Fruit fly (Drosophila melanogaster) whole organism, wandering third instar larva: ENCODE measurements around the gene PolA1.

Experiments
- Abd-B ChIP-seq: fragments of >200 bp; optimal IDR thresholded peaks from 2 replicates; lab custom pipeline; 2017; ENCODE audit warnings: missing biosample characterization, missing genetic modification characterization
- CG32264 ChIP-seq: fragments of 200-800 bp; sonication (Bioruptor generic); optimal IDR thresholded peaks from 2 replicates; lab custom pipeline; 2016; ENCODE audit warnings: missing biosample characterization, missing genetic modification characterization
- CG9705 ChIP-seq: fragments of 200-800 bp; sonication (Bioruptor generic); optimal IDR thresholded peaks from 2 replicates; lab custom pipeline; 2018; ENCODE audit warnings: missing biosample characterization, mild to moderate bottlenecking, missing genetic modification characterization
- CrebA ChIP-seq: fragments of 200-800 bp; sonication (Bioruptor generic); optimal IDR thresholded peaks from 2 replicates; lab custom pipeline; 2016; ENCODE audit warnings: missing biosample characterization, mild to moderate bottlenecking, missing genetic modification characterization, borderline replicate concordance
- Dfd ChIP-seq: fragments of >200 bp; optimal IDR thresholded peaks from 2 replicates; lab custom pipeline; 2017; ENCODE audit warnings: missing biosample characterization, missing genetic modification characterization
- Dif ChIP-seq: fragments of 200-275, 200-300 bp; sonication (Bioruptor generic); optimal IDR thresholded peaks from 2 replicates; lab custom pipeline; 2018; ENCODE audit warnings: missing biosample characterization, missing genetic modification characterization; ENCODE audit not compliant: partially characterized antibody
- GATAd ChIP-seq: sonication (Bioruptor generic); optimal IDR thresholded peaks from 2 replicates; lab custom pipeline; 2016; ENCODE audit warnings: missing biosample characterization, missing genetic modification characterization
- HLH106 ChIP-seq: fragments of 200-800 bp; optimal IDR thresholded peaks from 3 replicates; lab custom pipeline; 2019; ENCODE audit warnings: missing biosample characterization, mild to moderate bottlenecking, missing genetic modification characterization, moderate library complexity
- Hnf4 ChIP-seq: fragments of 200-800 bp; sonication (Bioruptor generic); optimal IDR thresholded peaks from 2 replicates; lab custom pipeline; 2016; ENCODE audit warnings: missing biosample characterization, mild to moderate bottlenecking, missing genetic modification characterization
- Hr78 ChIP-seq: fragments of >200 bp; optimal IDR thresholded peaks from 2 replicates; lab custom pipeline; 2017; ENCODE audit warnings: missing biosample characterization, missing genetic modification characterization
- Hr83 ChIP-seq: fragments of 200-300 bp; sonication (Bioruptor generic); optimal IDR thresholded peaks from 2 replicates; lab custom pipeline; 2016; ENCODE audit warnings: missing biosample characterization, mild to moderate bottlenecking, missing genetic modification characterization, moderate library complexity; ENCODE audit not compliant: poor library complexity, severe bottlenecking
- Jra ChIP-seq: sonication (Bioruptor generic); optimal IDR thresholded peaks from 2 replicates; lab custom pipeline; 2016; ENCODE audit warnings: missing biosample characterization, missing genetic modification characterization
- Mio ChIP-seq: sonication (Bioruptor generic); optimal IDR thresholded peaks from 2 replicates; lab custom pipeline; 2016; ENCODE audit warnings: missing biosample characterization, missing genetic modification characterization
- Myc ChIP-seq: fragments of >200 bp; optimal IDR thresholded peaks from 2 replicates; lab custom pipeline; 2017
- N ChIP-seq: fragments of >200 bp; optimal IDR thresholded peaks from 2 replicates; lab custom pipeline; 2018; ENCODE audit warnings: missing biosample characterization, missing external identifiers, missing genetic modification characterization
- OdsH ChIP-seq: fragments of 200-800 bp; sonication (Bioruptor generic); optimal IDR thresholded peaks from 2 replicates; lab custom pipeline; 2016; ENCODE audit warnings: missing biosample characterization, mild to moderate bottlenecking, missing genetic modification characterization
- Rel ChIP-seq, 2 experiments: fragments of 200-800 bp; sonication (Bioruptor generic) in 1 of 2; optimal IDR thresholded peaks; 2 replicates in 1 of 2; 3 replicates in 1 of 2; lab custom pipeline; 2016 to 2019; ENCODE audit warnings: mild to moderate bottlenecking in 2 of 2, missing biosample characterization in 2 of 2, missing genetic modification characterization in 2 of 2, moderate library complexity in 1 of 2
- Sp1 ChIP-seq: fragments of 200-800 bp; sonication (Bioruptor generic); optimal IDR thresholded peaks from 3 replicates; lab custom pipeline; 2019; ENCODE audit warnings: missing biosample characterization, mild to moderate bottlenecking, missing genetic modification characterization, moderate library complexity
- Vsx2 ChIP-seq: fragments of 200-300, 225-300 bp; sonication (Bioruptor generic); optimal IDR thresholded peaks from 2 replicates; lab custom pipeline; 2018; ENCODE audit warnings: missing biosample characterization, missing genetic modification characterization; ENCODE audit not compliant: partially characterized antibody
- br ChIP-seq: fragments of 200-800 bp; sonication (Bioruptor generic); optimal IDR thresholded peaks from 2 replicates; lab custom pipeline; 2016; ENCODE audit warnings: missing biosample characterization, missing genetic modification characterization
- brk ChIP-seq: fragments of 200-800 bp; sonication (Bioruptor generic); optimal IDR thresholded peaks from 2 replicates; lab custom pipeline; 2016; ENCODE audit warnings: missing biosample characterization, mild to moderate bottlenecking, missing genetic modification characterization
- dl ChIP-seq, 2 experiments: fragments of 175-275, 200-275 bp in 1 of 2; fragments of 200-275 bp in 1 of 2; sonication (Bioruptor generic); optimal IDR thresholded peaks; lab custom pipeline; 2018; ENCODE audit warnings: mild to moderate bottlenecking in 2 of 2, missing biosample characterization in 2 of 2, missing genetic modification characterization in 2 of 2, moderate library complexity in 2 of 2; ENCODE audit not compliant: partially characterized antibody in 2 of 2, insufficient read depth in 1 of 2
- dmrt93B ChIP-seq: fragments of 200-800 bp; sonication (Bioruptor generic); optimal IDR thresholded peaks from 2 replicates; lab custom pipeline; 2018; ENCODE audit warnings: missing biosample characterization, mild to moderate bottlenecking, missing genetic modification characterization
- dsf ChIP-seq: sonication (Bioruptor generic); optimal IDR thresholded peaks from 2 replicates; lab custom pipeline; 2016; ENCODE audit warnings: missing biosample characterization, missing genetic modification characterization, borderline replicate concordance
- ey ChIP-seq: fragments of 200-800 bp; sonication (Bioruptor generic); optimal IDR thresholded peaks from 2 replicates; lab custom pipeline; 2016; ENCODE audit warnings: missing biosample characterization, missing genetic modification characterization
- foxo ChIP-seq, 2 experiments: fragments of 200-800 bp; sonication (Bioruptor generic); optimal IDR thresholded peaks; 2 replicates in 1 of 2; 3 replicates in 1 of 2; lab custom pipeline; 2016 to 2017; ENCODE audit warnings: missing biosample characterization in 2 of 2, missing genetic modification characterization in 2 of 2
- fru ChIP-seq: fragments of 200-800 bp; sonication (Bioruptor generic); optimal IDR thresholded peaks from 3 replicates; lab custom pipeline; 2016; ENCODE audit warnings: missing biosample characterization, mild to moderate bottlenecking, missing genetic modification characterization
- h ChIP-seq: fragments of 200-800 bp; sonication (Bioruptor generic); optimal IDR thresholded peaks from 3 replicates; lab custom pipeline; 2016; ENCODE audit warnings: missing biosample characterization, mild to moderate bottlenecking, missing genetic modification characterization
- jim ChIP-seq: fragments of 175-275, 200-325 bp; sonication (Bioruptor generic); optimal IDR thresholded peaks from 2 replicates; lab custom pipeline; 2016; ENCODE audit warnings: missing biosample characterization, mild to moderate bottlenecking, missing genetic modification characterization
- lola ChIP-seq: fragments of >200 bp; optimal IDR thresholded peaks from 2 replicates; lab custom pipeline; 2017; ENCODE audit warnings: missing biosample characterization, missing genetic modification characterization
- pan ChIP-seq: fragments of >200 bp; optimal IDR thresholded peaks from 2 replicates; lab custom pipeline; 2017
- psq ChIP-seq: fragments of 200-800 bp; sonication (Bioruptor generic); optimal IDR thresholded peaks from 3 replicates; lab custom pipeline; 2017; ENCODE audit warnings: missing biosample characterization, mild to moderate bottlenecking, missing genetic modification characterization, moderate library complexity
- rgr ChIP-seq: fragments of 200-800 bp; sonication (Bioruptor generic); optimal IDR thresholded peaks from 3 replicates; lab custom pipeline; 2016; ENCODE audit warnings: missing biosample characterization, mild to moderate bottlenecking, missing genetic modification characterization
- sage ChIP-seq: fragments of 200-800 bp; sonication (Bioruptor generic); optimal IDR thresholded peaks from 2 replicates; lab custom pipeline; 2016; ENCODE audit warnings: missing biosample characterization, mild to moderate bottlenecking, missing genetic modification characterization
- sv ChIP-seq: fragments of 200-800 bp; sonication (Bioruptor generic); optimal IDR thresholded peaks from 3 replicates; lab custom pipeline; 2016; ENCODE audit warnings: missing biosample characterization, missing genetic modification characterization
- tai ChIP-seq: sonication (Bioruptor generic); optimal IDR thresholded peaks from 2 replicates; lab custom pipeline; 2016; ENCODE audit warnings: missing biosample characterization, missing genetic modification characterization
- woc ChIP-seq: sonication (Bioruptor generic); optimal IDR thresholded peaks from 2 replicates; lab custom pipeline; 2016; ENCODE audit warnings: missing biosample characterization, mild to moderate bottlenecking, missing genetic modification characterization

Gene PolA1

dm6 chr3R:21629373-21630145, 42.0 kb downstream of the PolA1 start:
- TF ChIP-seq Rel (GFP tag; optimal IDR thresholded peaks at IDR 0.05; lab: Kevin White, UChicago): no peak
- TF ChIP-seq Rel (tag; optimal IDR thresholded peaks at IDR 0.05; lab: Kevin White, UChicago): peak; percentile 35
- TF ChIP-seq N: no peak

DNA sequence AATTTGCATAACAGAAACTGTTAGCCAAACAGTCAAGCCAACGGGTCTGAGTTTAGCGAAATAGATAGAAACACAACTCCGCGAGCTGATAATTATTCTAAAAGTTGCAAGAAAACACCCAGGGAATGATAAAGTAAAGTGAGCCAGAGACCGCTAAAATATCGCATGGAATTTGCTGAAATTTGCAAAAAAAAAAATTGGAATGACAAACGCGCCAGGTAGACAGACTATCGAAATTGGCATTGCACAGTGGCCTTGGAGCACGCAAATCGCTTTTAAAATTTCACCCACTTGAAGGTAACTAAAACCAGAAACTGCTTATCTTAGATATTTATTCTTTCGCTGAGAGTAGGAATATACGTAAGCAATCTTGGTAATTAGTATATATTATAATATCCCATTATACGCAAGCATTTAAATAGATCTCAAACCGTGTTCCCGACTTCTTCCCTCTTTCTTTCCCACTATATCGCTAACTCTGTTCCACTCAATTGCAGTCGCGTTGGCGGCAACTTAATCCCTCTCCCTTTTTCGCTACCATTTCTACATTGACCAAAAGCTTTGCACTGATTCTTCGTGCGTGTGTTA, 43.2 kb downstream of the PolA1 start:
- TF ChIP-seq tai (GFP tag; lab: Kevin White, UChicago) (peak; percentile 26), psq (peak; percentile 3), Hnf4 (GFP tag; lab: Kevin White, UChicago) (no peak), rgr (GFP tag; lab: Kevin White, UChicago) (peak; percentile 52), OdsH (GFP tag; lab: Kevin White, UChicago) (peak; percentile 31), woc (GFP tag; lab: Kevin White, UChicago) (peak; percentile 9), ey (peak; percentile 19), h (GFP tag; lab: Kevin White, UChicago) (peak; percentile 60), br (GFP tag; lab: Kevin White, UChicago) (no peak), Mio (GFP tag; lab: Kevin White, UChicago) (no peak), fru (GFP tag; lab: Kevin White, UChicago) (peak; percentile 35), foxo (GFP tag; optimal IDR thresholded peaks at IDR 0.05; lab: Kevin White, UChicago) (peak in 1 of 2 experiments; percentile 36)

- TF ChIP-seq brk (peak; percentile 85), dsf (GFP tag; lab: Kevin White, UChicago) (no peak), Mio (GFP tag; lab: Kevin White, UChicago) (no peak), woc (GFP tag; lab: Kevin White, UChicago) (peak; percentile 52), Hr78 (GFP tag; lab: Kevin White, UChicago) (no peak), Hnf4 (GFP tag; lab: Kevin White, UChicago) (peak; percentile 75), psq (peak; percentile 88), pan (lab: Kevin White, UChicago) (no peak), sage (peak; percentile 52), jim (no peak), dmrt93B (GFP tag; lab: Kevin White, UChicago) (peak; percentile 51), N (no peak), Dif (GFP tag; lab: Kevin White, UChicago) (no peak), tai (GFP tag; lab: Kevin White, UChicago) (peak; percentile 60), Hr83 (GFP tag; lab: Kevin White, UChicago) (no peak), CG9705 (GFP tag; lab: Kevin White, UChicago) (peak; percentile 27), ey (peak; percentile 73), GATAd (GFP tag; lab: Kevin White, UChicago) (no peak), Dfd (GFP tag; lab: Kevin White, UChicago) (no peak), h (GFP tag; lab: Kevin White, UChicago) (peak; percentile 89), rgr (GFP tag; lab: Kevin White, UChicago) (peak; percentile 83), foxo (GFP tag; optimal IDR thresholded peaks at IDR 0.05; lab: Kevin White, UChicago) (peak in 1 of 2 experiments; percentile 85), lola (GFP tag; lab: Kevin White, UChicago) (no peak), Rel (GFP tag; optimal IDR thresholded peaks at IDR 0.05; lab: Kevin White, UChicago) (peak; percentile 59), Rel (tag; optimal IDR thresholded peaks at IDR 0.05; lab: Kevin White, UChicago) (peak; percentile 43), sv (GFP tag; lab: Kevin White, UChicago) (peak; percentile 13), dl (GFP tag; optimal IDR thresholded peaks at IDR 0.05; lab: Kevin White, UChicago; ENCODE audit: insufficient read depth in 1 of 2, partially characterized antibody in 2 of 2) (no peak), fru (GFP tag; lab: Kevin White, UChicago) (peak; percentile 80), HLH106 (peak; percentile 82), OdsH (GFP tag; lab: Kevin White, UChicago) (peak; percentile 84), CG32264 (GFP tag; lab: Kevin White, UChicago) (no peak), Jra (GFP tag; lab: Kevin White, UChicago) (peak; percentile 51), br (GFP tag; lab: Kevin White, UChicago) (peak; percentile 72), Vsx2 (GFP tag; lab: Kevin White, UChicago) (no peak), Sp1 (peak; percentile 81), Abd-B (GFP tag; lab: Kevin White, UChicago) (no peak), CrebA (GFP tag; lab: Kevin White, UChicago) (peak; percentile 40), Myc (lab: Kevin White, UChicago) (no peak)
- TF ChIP-seq, all 38 proteins: peak for 21
These were observed 43.8 kb downstream of the PolA1 start for dm6 chr3R:21627752-21628151.
